Worm (Caenorhabditis elegans): ENCODE measurements around the gene C50B8.4.

C50B8.4 gene

ce11 chrV:13556297-13556696 lies 15.5 kb upstream of the C50B8.4 start, which contains the start of gene C56A3.6:
TSS of gene C56A3.6 (minus strand) at chrV:13556397.
- TF ChIP-seq pax-3 (tag; optimal IDR thresholded peaks at IDR 0.05) = no peak
- TF ChIP-seq hlh-17 (GFP tag; optimal IDR thresholded peaks at IDR 0.05; ENCODE audit: borderline replicate concordance) = no peak
- TF ChIP-seq grh-1 (GFP tag; IDR thresholded peaks at IDR 0.05) = no peak
- no peak for TF ChIP-seq ama-1 (optimal IDR thresholded peaks at IDR 0.05)

DNA sequence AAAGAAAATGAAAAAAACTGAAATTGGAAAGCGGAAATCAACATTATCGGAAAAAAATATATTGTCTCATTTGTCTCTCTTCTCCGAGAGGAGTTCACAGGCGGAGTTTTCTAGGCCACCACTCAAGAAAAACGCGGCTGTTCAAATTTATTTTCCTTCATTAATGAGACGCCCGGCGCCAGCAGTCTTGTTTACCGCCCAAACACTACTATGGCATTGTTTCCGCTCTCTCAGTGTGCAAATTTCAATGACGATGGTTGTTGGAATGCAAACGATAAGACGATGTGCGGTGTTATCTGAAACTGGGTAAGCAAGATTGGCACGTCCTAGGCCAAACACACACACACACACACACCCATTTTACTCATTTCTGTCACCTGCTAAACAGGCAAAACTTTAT lies 15.1 kb upstream of the C50B8.4 start, which contains the start of gene cav-2:
Gene cav-2 (plus strand): TSS at position 359 of the 400 bp plus-strand sequence.
- TF ChIP-seq nhr-90 (tag; optimal IDR thresholded peaks at IDR 0.05; ENCODE audit: poor library complexity) (peak; percentile 93), unc-98 (GFP tag; IDR thresholded peaks at IDR 0.05) (peak; percentile 86), snpc-4 (tag; optimal IDR thresholded peaks at IDR 0.05) (peak; percentile 33), ztf-11 (tag; optimal IDR thresholded peaks at IDR 0.05) (peak in 1 of 2 experiments; percentile 97), nhr-85 (tag) (peak; percentile 96), nhr-47 (tag; optimal IDR thresholded peaks at IDR 0.05) (peak; percentile 91), nhr-20 (tag; optimal IDR thresholded peaks at IDR 0.05) (peak; percentile 91), ces-1 (GFP tag; optimal IDR thresholded peaks at IDR 0.05) (no peak), dsc-1 (tag; optimal IDR thresholded peaks at IDR 0.05) (peak; percentile 96), nhr-19 (GFP tag; conservative IDR thresholded peaks at IDR 0.05) (peak; percentile 88), mab-9 (GFP tag; IDR thresholded peaks at IDR 0.05) (peak; percentile 86), ceh-88 (GFP tag; IDR thresholded peaks at IDR 0.05) (0 out of 2 replicates have a peak, but pooled peaks have one; percentile 29), elt-3 (tag; optimal IDR thresholded peaks at IDR 0.05) (peak in 2 of 6 experiments; percentile 38 to 78), rnt-1 (tag; optimal IDR thresholded peaks at IDR 0.05) (peak; percentile 99), blmp-1 (tag; optimal IDR thresholded peaks at IDR 0.05) (peak; percentile 46), xbp-1 (tag; optimal IDR thresholded peaks at IDR 0.05) (peak; percentile 88), fkh-10 (GFP tag; optimal IDR thresholded peaks at IDR 0.05) (no peak), sox-4 (tag; optimal IDR thresholded peaks at IDR 0.05) (peak; percentile 92), nhr-237 (tag; optimal IDR thresholded peaks at IDR 0.05) (peak; percentile 56), nhr-28 (tag; optimal IDR thresholded peaks at IDR 0.05) (no peak), sup-37 (GFP tag; optimal IDR thresholded peaks at IDR 0.05) (peak; percentile 28), jun-1 (tag; optimal IDR thresholded peaks at IDR 0.05) (peak; percentile 66), pag-3 (tag; optimal IDR thresholded peaks at IDR 0.05; ENCODE audit: borderline replicate concordance, insufficient read depth) (no peak), alr-1 (tag; optimal IDR thresholded peaks at IDR 0.05; ENCODE audit: borderline replicate concordance) (peak; percentile 12), mdl-1 (tag; optimal IDR thresholded peaks at IDR 0.05) (peak in 1 of 2 experiments; percentile 50), lin-35 (GFP tag; optimal IDR thresholded peaks at IDR 0.05) (peak; percentile 96), lsy-2 (tag; optimal IDR thresholded peaks at IDR 0.05) (peak; percentile 83 to 84), pqm-1 (tag; optimal IDR thresholded peaks at IDR 0.05) (peak; percentile 86), nhr-71 (tag; optimal IDR thresholded peaks at IDR 0.05) (peak; percentile 93), nhr-12 (tag; optimal IDR thresholded peaks at IDR 0.05) (no peak), unc-86 (tag; optimal IDR thresholded peaks at IDR 0.05) (peak; percentile 75), ceh-63 (GFP tag; optimal IDR thresholded peaks at IDR 0.05) (no peak), fos-1 (tag; optimal IDR thresholded peaks at IDR 0.05) (peak; percentile 72), sptf-1 (tag; optimal IDR thresholded peaks at IDR 0.05) (no peak), zag-1 (tag; optimal IDR thresholded peaks at IDR 0.05) (no peak), hlh-4 (tag; optimal IDR thresholded peaks at IDR 0.05) (peak; percentile 61), hpl-2 (GFP tag; optimal IDR thresholded peaks at IDR 0.05) (no peak), pax-3 (tag; optimal IDR thresholded peaks at IDR 0.05) (peak; percentile 99), skn-1 (tag; optimal IDR thresholded peaks at IDR 0.05) (peak; percentile 42), nhr-77 (tag; optimal IDR thresholded peaks at IDR 0.05) (peak; percentile 10), fkh-4 (tag; optimal IDR thresholded peaks at IDR 0.05; ENCODE audit: borderline replicate concordance) (peak; percentile 98), irx-1 (tag; optimal IDR thresholded peaks at IDR 0.05) (peak; percentile 95), hlh-17 (GFP tag; optimal IDR thresholded peaks at IDR 0.05; ENCODE audit: borderline replicate concordance) (peak; percentile 33), ceh-82 (tag; optimal IDR thresholded peaks at IDR 0.05) (peak; percentile 67 to 79 (median 76)), vab-15 (tag; optimal IDR thresholded peaks at IDR 0.05) (peak; percentile 70), aha-1 (tag; optimal IDR thresholded peaks at IDR 0.05) (no peak), efl-3 (GFP tag; optimal IDR thresholded peaks at IDR 0.05) (peak; percentile 61), tbx-2 (tag; optimal IDR thresholded peaks at IDR 0.05) (peak; percentile 92)

Data from whole organism, L1 larva.